Fruit fly (Drosophila melanogaster) whole organism, embryonic: Measurements from ENCODE around the gene Kif3C.
A peak's percentile ranks its signal among the peaks of the same experiment; 100 is the strongest.

Experiments used
- Antp ChIP-seq: fragments of 200-800 bp; sonication (Bioruptor generic); optimal IDR thresholded peaks from 3 replicates; lab custom pipeline; 2016; ENCODE audit warnings: missing biosample characterization, missing genetic modification characterization
- Atf-2 ChIP-seq: fragments of 200-800 bp; sonication (Bioruptor generic); optimal IDR thresholded peaks from 2 replicates; lab custom pipeline; 2016; ENCODE audit warnings: missing biosample characterization, missing genetic modification characterization
- Blimp-1 ChIP-seq: fragments of 200-800 bp; sonication (Bioruptor generic); optimal IDR thresholded peaks from 3 replicates; lab custom pipeline; 2018; ENCODE audit warnings: missing biosample characterization, missing genetic modification characterization, mild to moderate bottlenecking, moderate library complexity, missing genetic modification reagents
- CG10321 ChIP-seq: fragments of 200-800 bp; sonication (Bioruptor generic); IDR thresholded peaks from 2 replicates; pipeline ENCODE4 v1.3.6; 2022; ENCODE audit warnings: missing biosample characterization, missing genetic modification characterization
- CG10462 ChIP-seq: fragments of 200-800 bp; sonication (Bioruptor generic); optimal IDR thresholded peaks from 2 replicates; lab custom pipeline; 2016; ENCODE audit warnings: missing biosample characterization, missing genetic modification characterization
- CG12071 ChIP-seq: fragments of 200-800 bp; sonication (Bioruptor generic); optimal IDR thresholded peaks from 3 replicates; lab custom pipeline; 2018; ENCODE audit warnings: missing biosample characterization, mild to moderate bottlenecking, missing genetic modification characterization
- CG13775 ChIP-seq: fragments of 200-800 bp; sonication (Bioruptor generic); optimal IDR thresholded peaks from 3 replicates; lab custom pipeline; 2017; ENCODE audit warnings: missing biosample characterization, mild to moderate bottlenecking, missing genetic modification characterization
- CG15601 ChIP-seq: fragments of 200-800 bp; sonication (Bioruptor generic); optimal IDR thresholded peaks from 3 replicates; lab custom pipeline; 2019; ENCODE audit warnings: missing biosample characterization, mild to moderate bottlenecking, missing genetic modification characterization, moderate library complexity
- CG16863 ChIP-seq: fragments of 200-800 bp; sonication (Bioruptor generic); optimal IDR thresholded peaks from 3 replicates; lab custom pipeline; 2016; ENCODE audit warnings: missing biosample characterization, missing genetic modification characterization
- CG17361 ChIP-seq: fragments of 200-800 bp; sonication (Bioruptor generic); IDR thresholded peaks from 3 replicates; pipeline ENCODE4 v1.3.6; 2022; ENCODE audit warnings: missing biosample characterization, missing genetic modification characterization
- CG2712 ChIP-seq: fragments of 200-800 bp; optimal IDR thresholded peaks from 3 replicates; lab custom pipeline; 2019; ENCODE audit warnings: missing biosample characterization, mild to moderate bottlenecking, missing genetic modification characterization, moderate library complexity
- CG2875 ChIP-seq: fragments of 200-800 bp; sonication (Bioruptor generic); optimal IDR thresholded peaks from 2 replicates; lab custom pipeline; 2017; ENCODE audit warnings: missing biosample characterization, mild to moderate bottlenecking, missing genetic modification characterization, missing genetic modification reagents
- CG30020 ChIP-seq: fragments of 200-800 bp; optimal IDR thresholded peaks from 2 replicates; lab custom pipeline; 2019; ENCODE audit warnings: missing biosample characterization, mild to moderate bottlenecking, missing genetic modification characterization, moderate library complexity
- CG32767 ChIP-seq: fragments of 200-800 bp; sonication (Bioruptor generic); IDR thresholded peaks from 2 replicates; pipeline ENCODE4 v1.3.6; 2022; ENCODE audit warnings: missing biosample characterization, missing genetic modification characterization
- CG3407 ChIP-seq: fragments of 200-800 bp; sonication (Bioruptor generic); optimal IDR thresholded peaks from 2 replicates; lab custom pipeline; 2018; ENCODE audit warnings: missing biosample characterization, mild to moderate bottlenecking, missing genetic modification characterization
- CG34376 ChIP-seq: fragments of 200-800 bp; sonication (Bioruptor generic); optimal IDR thresholded peaks from 2 replicates; lab custom pipeline; 2018; ENCODE audit warnings: missing biosample characterization, mild to moderate bottlenecking, missing genetic modification characterization
- CG3726 ChIP-seq: fragments of 200-800 bp; sonication (Bioruptor generic); IDR thresholded peaks from 3 replicates; pipeline ENCODE4, ENCODE4 v1.3.6; 2022; ENCODE audit warnings: missing biosample characterization, missing genetic modification characterization
- CG4617 ChIP-seq: fragments of 200-800 bp; sonication (Bioruptor generic); optimal IDR thresholded peaks from 3 replicates; lab custom pipeline; 2016; ENCODE audit warnings: missing biosample characterization, missing genetic modification characterization, borderline replicate concordance
- CG6254 ChIP-seq: fragments of 200-800 bp; sonication (Bioruptor generic); optimal IDR thresholded peaks from 3 replicates; lab custom pipeline; 2017; ENCODE audit warnings: mild to moderate bottlenecking, missing biosample characterization, missing genetic modification reagents, missing genetic modification characterization
- CG8089 ChIP-seq: fragments of 200-800 bp; sonication (Bioruptor generic); optimal IDR thresholded peaks from 3 replicates; lab custom pipeline; 2016; ENCODE audit warnings: missing biosample characterization, missing genetic modification characterization
- Camta ChIP-seq: fragments of 200-800 bp; sonication (Bioruptor generic); optimal IDR thresholded peaks from 2 replicates; lab custom pipeline; 2016; ENCODE audit warnings: missing biosample characterization, missing genetic modification characterization
- CrebB ChIP-seq: fragments of 200-800 bp; sonication (Bioruptor generic); optimal IDR thresholded peaks from 3 replicates; lab custom pipeline; 2018; ENCODE audit warnings: missing biosample characterization, mild to moderate bottlenecking, missing genetic modification characterization
- D19A ChIP-seq: fragments of 200-800 bp; optimal IDR thresholded peaks from 3 replicates; lab custom pipeline; 2019; ENCODE audit warnings: missing biosample characterization, mild to moderate bottlenecking, missing genetic modification characterization, moderate library complexity
- HLH4C ChIP-seq: fragments of 200-800 bp; sonication (Bioruptor generic); IDR thresholded peaks from 3 replicates; pipeline ENCODE4 v1.3.6; 2022; ENCODE audit warnings: missing biosample characterization, missing genetic modification characterization; ENCODE audit not compliant: partially characterized antibody
- Hr3 ChIP-seq: fragments of 200-800 bp; sonication (Bioruptor generic); optimal IDR thresholded peaks from 3 replicates; lab custom pipeline; 2016; ENCODE audit warnings: missing biosample characterization, missing genetic modification characterization
- Max ChIP-seq: fragments of 200-800 bp; sonication (Bioruptor generic); optimal IDR thresholded peaks from 2 replicates; lab custom pipeline; 2016; ENCODE audit warnings: missing biosample characterization, mild to moderate bottlenecking, missing genetic modification characterization
- Med ChIP-seq: fragments of 200-800 bp; sonication (Bioruptor generic); peaks from one replicate; lab custom pipeline; 2016; ENCODE audit warnings: missing biosample characterization, missing genetic modification characterization, mild to moderate bottlenecking, inconsistent platforms, moderate library complexity
- Oaz ChIP-seq: fragments of 200-800 bp; sonication (Bioruptor generic); IDR thresholded peaks from 2 replicates; pipeline ENCODE4 v1.3.6; 2022; ENCODE audit warnings: missing biosample characterization, missing genetic modification characterization
- Oli ChIP-seq: fragments of 200-800 bp; sonication (Bioruptor generic); optimal IDR thresholded peaks from 2 replicates; lab custom pipeline; 2018; ENCODE audit warnings: missing biosample characterization, mild to moderate bottlenecking, missing genetic modification characterization, moderate library complexity
- Ravus ChIP-seq: fragments of 200-800 bp; sonication (Bioruptor generic); IDR thresholded peaks from 2 replicates; pipeline ENCODE4 v1.3.6; 2022; ENCODE audit warnings: missing biosample characterization, missing genetic modification characterization
- Rx ChIP-seq: fragments of 200-800 bp; sonication (Bioruptor generic); IDR thresholded peaks from 2 replicates; pipeline ENCODE4 v1.3.6; 2022; ENCODE audit warnings: missing biosample characterization, missing genetic modification characterization
- Side ChIP-seq: fragments of 200-800 bp; sonication (Bioruptor generic); optimal IDR thresholded peaks from 2 replicates; lab custom pipeline; 2016; ENCODE audit warnings: missing biosample characterization, missing genetic modification characterization
- Spps ChIP-seq: fragments of 200-800 bp; sonication (Bioruptor generic); optimal IDR thresholded peaks from 2 replicates; lab custom pipeline; 2018; ENCODE audit warnings: missing biosample characterization, mild to moderate bottlenecking, missing genetic modification characterization
- Xbp1 ChIP-seq: fragments of 200-800 bp; sonication (Bioruptor generic); optimal IDR thresholded peaks from 3 replicates; lab custom pipeline; 2016; ENCODE audit warnings: missing biosample characterization, mild to moderate bottlenecking, missing genetic modification characterization
- bsh ChIP-seq, 2 experiments: fragments of 200-800 bp; sonication (Bioruptor generic); optimal IDR thresholded peaks; 2 replicates each; lab custom pipeline; 2017 to 2018; ENCODE audit warnings: mild to moderate bottlenecking in 2 of 2, missing biosample characterization in 2 of 2, missing genetic modification characterization in 2 of 2, moderate library complexity in 1 of 2
- btn ChIP-seq: fragments of 200-800 bp; sonication (Bioruptor generic); optimal IDR thresholded peaks from 2 replicates; lab custom pipeline; 2016; ENCODE audit warnings: missing biosample characterization, missing genetic modification characterization
- chn ChIP-seq: fragments of 200-800 bp; sonication (Bioruptor generic); optimal IDR thresholded peaks from 2 replicates; lab custom pipeline; 2016; ENCODE audit warnings: missing biosample characterization, missing genetic modification characterization
- dm ChIP-seq: fragments of 200-800 bp; sonication (Bioruptor generic); optimal IDR thresholded peaks from 3 replicates; lab custom pipeline; 2016; ENCODE audit warnings: missing biosample characterization, missing genetic modification characterization
- exex ChIP-seq: fragments of 200-800 bp; sonication (Bioruptor generic); optimal IDR thresholded peaks from 4 replicates; lab custom pipeline; 2018; ENCODE audit warnings: missing biosample characterization, mild to moderate bottlenecking, missing genetic modification characterization, moderate library complexity
- ftz-f1 ChIP-seq: fragments of 200-800 bp; sonication (Bioruptor generic); optimal IDR thresholded peaks from 2 replicates; lab custom pipeline; 2016; ENCODE audit warnings: missing biosample characterization, missing genetic modification characterization
- gem ChIP-seq: fragments of 200-800 bp; sonication (Bioruptor generic); optimal IDR thresholded peaks from 2 replicates; lab custom pipeline; 2019; ENCODE audit warnings: missing biosample characterization, mild to moderate bottlenecking, missing genetic modification characterization, moderate library complexity
- gfzf ChIP-seq: fragments of 200-800 bp; sonication (Bioruptor generic); optimal IDR thresholded peaks from 2 replicates; lab custom pipeline; 2016; ENCODE audit warnings: missing biosample characterization, mild to moderate bottlenecking, missing genetic modification characterization, moderate library complexity
- hkb ChIP-seq, 2 experiments: fragments of 200-800 bp in 1 of 2; fragments of >200 bp in 1 of 2; sonication (Bioruptor generic) in 1 of 2; IDR thresholded peaks in 1 of 2; optimal IDR thresholded peaks in 1 of 2; 2 replicates each; pipeline versions ENCODE4 v1.3.6 to Lab custom; 2017 to 2022; ENCODE audit warnings: missing biosample characterization in 1 of 2, missing genetic modification characterization in 1 of 2
- lilli ChIP-seq: fragments of 200-800 bp; sonication (Bioruptor generic); optimal IDR thresholded peaks from 3 replicates; lab custom pipeline; 2016; ENCODE audit warnings: missing biosample characterization, missing genetic modification characterization
- phol ChIP-seq: fragments of 200-800 bp; sonication (Bioruptor generic); optimal IDR thresholded peaks from 3 replicates; lab custom pipeline; 2018; ENCODE audit warnings: missing biosample characterization, mild to moderate bottlenecking, missing genetic modification characterization, moderate library complexity
- psq ChIP-seq: fragments of 200-800 bp; sonication (Bioruptor generic); optimal IDR thresholded peaks from 2 replicates; lab custom pipeline; 2017; ENCODE audit warnings: missing biosample characterization, missing genetic modification characterization
- sna ChIP-seq: fragments of 200-800 bp; sonication (Bioruptor generic); IDR thresholded peaks from 2 replicates; pipeline ENCODE4 v1.3.6; 2022; ENCODE audit warnings: missing biosample characterization, missing genetic modification characterization; ENCODE audit not compliant: partially characterized antibody
- sqz ChIP-seq: fragments of 200-800 bp; sonication (Bioruptor generic); optimal IDR thresholded peaks from 3 replicates; lab custom pipeline; 2018; ENCODE audit warnings: missing biosample characterization, mild to moderate bottlenecking, missing genetic modification characterization
- ssp ChIP-seq: fragments of 200-800 bp; sonication (Bioruptor generic); IDR thresholded peaks from 2 replicates; pipeline ENCODE4 v1.3.6; 2022; ENCODE audit warnings: missing biosample characterization, missing genetic modification characterization
- sug ChIP-seq: fragments of 200-800 bp; optimal IDR thresholded peaks from 2 replicates; lab custom pipeline; 2019; ENCODE audit warnings: missing biosample characterization, mild to moderate bottlenecking, missing genetic modification characterization, moderate library complexity

Kif3C gene

dm6 chr4:1123769-1124493 lies 23.3 kb upstream of the Kif3C start, which contains the start of gene Arf4 (continued):
- TF ChIP-seq Max (GFP tag; lab: Kevin White, UChicago) (no peak), CG3407 (GFP tag; lab: Kevin White, UChicago) (no peak), CG10462 (GFP tag; lab: Kevin White, UChicago) (no peak), Blimp-1 (GFP tag; lab: Kevin White, UChicago) (no peak), gem (tag; lab: Kevin White, UChicago) (peak; percentile 6), Oli (tag; lab: Kevin White, UChicago) (no peak), CG2875 (GFP tag; lab: Kevin White, UChicago) (no peak), lilli (GFP tag; lab: Kevin White, UChicago) (no peak), CG15601 (tag; lab: Kevin White, UChicago) (no peak), phol (tag; lab: Kevin White, UChicago) (peak; percentile 18), CG17361 (GFP tag; lab: Robert Waterston, UW) (0 out of 3 replicates have a peak, but pooled peaks have one; percentile 21), CG10321 (no peak), CG30020 (tag; lab: Kevin White, UChicago) (peak; percentile 98), dm (GFP tag; lab: Kevin White, UChicago) (no peak), Hr3 (GFP tag; lab: Kevin White, UChicago) (no peak), CrebB (tag; lab: Kevin White, UChicago) (no peak), Ravus (no peak), ftz-f1 (no peak), chn (GFP tag; lab: Kevin White, UChicago) (no peak), ssp (GFP tag; lab: Robert Waterston, UW) (peak; percentile 96), CG34376 (no peak), CG8089 (no peak), HLH4C (no peak), CG32767 (no peak), psq (GFP tag; lab: Kevin White, UChicago) (no peak), CG2712 (no peak), Camta (GFP tag; lab: Kevin White, UChicago) (no peak), CG12071 (GFP tag; lab: Kevin White, UChicago) (no peak), Spps (tag; lab: Kevin White, UChicago) (no peak), CG16863 (GFP tag; lab: Kevin White, UChicago) (no peak), Side (GFP tag; lab: Kevin White, UChicago) (no peak), CG3726 (GFP tag; lab: Robert Waterston, UW) (no peak), exex (tag; lab: Kevin White, UChicago) (no peak), hkb (optimal IDR thresholded peaks at IDR 0.05; lab: Kevin White, UChicago) (no peak), hkb (GFP tag; IDR thresholded peaks at IDR 0.05; lab: Robert Waterston, UW) (no peak), Atf-2 (no peak), sqz (GFP tag; lab: Kevin White, UChicago) (no peak), sna (no peak), bsh (GFP tag; optimal IDR thresholded peaks at IDR 0.05; lab: Kevin White, UChicago) (no peak), CG4617 (GFP tag; lab: Kevin White, UChicago) (peak; percentile 56), Rx (GFP tag; lab: Robert Waterston, UW) (no peak), sug (no peak), CG13775 (GFP tag; lab: Kevin White, UChicago) (no peak), CG6254 (GFP tag; lab: Kevin White, UChicago) (no peak), Xbp1 (GFP tag; lab: Kevin White, UChicago) (no peak), Med (peak; percentile 63), gfzf (GFP tag; lab: Kevin White, UChicago) (peak; percentile 71), btn (GFP tag; lab: Kevin White, UChicago) (no peak), Antp (GFP tag; lab: Kevin White, UChicago) (no peak), Oaz (GFP tag; lab: Robert Waterston, UW) (no peak), D19A (tag; lab: Kevin White, UChicago) (no peak)
